Worm (Caenorhabditis elegans) whole organism, L3 larva: ENCODE data around the gene Y61A9LA.12.

Source experiments
- R02D3.7 ChIP-seq: fragments of 150-350 bp; optimal IDR thresholded peaks from 2 replicates; lab custom pipeline; 2014; ENCODE audit warnings: missing biosample characterization, missing genetic modification characterization
- ceh-82 ChIP-seq: fragments of 150-350 bp; optimal IDR thresholded peaks from 2 replicates; lab custom pipeline; 2014; ENCODE audit warnings: missing biosample characterization, missing genetic modification characterization
- elt-2 ChIP-seq: sonication (generic microtip); optimal IDR thresholded peaks from 2 replicates; lab custom pipeline; 2016; ENCODE audit warnings: missing genetic modification reagents, mild to moderate bottlenecking, missing genetic modification characterization, missing compliant biosample characterization
- fos-1 ChIP-seq: fragments of 150-350 bp; optimal IDR thresholded peaks from 2 replicates; lab custom pipeline; 2014; ENCODE audit warnings: missing biosample characterization, missing genetic modification characterization
- lsy-12 ChIP-seq: sonication (generic microtip); optimal IDR thresholded peaks from 2 replicates; lab custom pipeline; 2016; ENCODE audit warnings: mild to moderate bottlenecking, missing genetic modification characterization, missing compliant biosample characterization
- mdl-1 ChIP-seq: fragments of 150-350 bp; optimal IDR thresholded peaks from 2 replicates; lab custom pipeline; 2014; ENCODE audit warnings: missing biosample characterization, missing genetic modification characterization
- nhr-11 ChIP-seq: fragments of 150-350 bp; optimal IDR thresholded peaks from 2 replicates; lab custom pipeline; 2014; ENCODE audit warnings: missing biosample characterization, missing genetic modification characterization
- nhr-12 ChIP-seq: fragments of 150-350 bp; optimal IDR thresholded peaks from 2 replicates; lab custom pipeline; 2014; ENCODE audit warnings: missing biosample characterization, missing genetic modification characterization
- nhr-25 ChIP-seq: sonication (generic microtip); optimal IDR thresholded peaks from 2 replicates; lab custom pipeline; 2017; ENCODE audit warnings: missing biosample characterization, missing genetic modification characterization
- nhr-67 ChIP-seq: fragments of 150-350 bp; optimal IDR thresholded peaks from 2 replicates; lab custom pipeline; 2014; ENCODE audit warnings: missing biosample characterization, missing genetic modification characterization
- pha-4 ChIP-seq: fragments of 150-350 bp; optimal IDR thresholded peaks from 2 replicates; lab custom pipeline; 2014; ENCODE audit warnings: missing biosample characterization, missing genetic modification reagents, missing genetic modification characterization
- pqm-1 ChIP-seq: fragments of 150-350 bp; optimal IDR thresholded peaks from 2 replicates; lab custom pipeline; 2017; ENCODE audit warnings: missing biosample characterization, missing genetic modification characterization, inconsistent platforms
- snpc-4 ChIP-seq: fragments of 150-350 bp; optimal IDR thresholded peaks from 2 replicates; lab custom pipeline; 2014; ENCODE audit warnings: missing biosample characterization, missing genetic modification characterization
- unc-62 ChIP-seq: fragments of 150-350 bp; sonication (generic microtip); optimal IDR thresholded peaks from 4 replicates; lab custom pipeline; 2014; ENCODE audit warnings: missing biosample characterization, missing genetic modification reagents, missing genetic modification characterization

DNA sequence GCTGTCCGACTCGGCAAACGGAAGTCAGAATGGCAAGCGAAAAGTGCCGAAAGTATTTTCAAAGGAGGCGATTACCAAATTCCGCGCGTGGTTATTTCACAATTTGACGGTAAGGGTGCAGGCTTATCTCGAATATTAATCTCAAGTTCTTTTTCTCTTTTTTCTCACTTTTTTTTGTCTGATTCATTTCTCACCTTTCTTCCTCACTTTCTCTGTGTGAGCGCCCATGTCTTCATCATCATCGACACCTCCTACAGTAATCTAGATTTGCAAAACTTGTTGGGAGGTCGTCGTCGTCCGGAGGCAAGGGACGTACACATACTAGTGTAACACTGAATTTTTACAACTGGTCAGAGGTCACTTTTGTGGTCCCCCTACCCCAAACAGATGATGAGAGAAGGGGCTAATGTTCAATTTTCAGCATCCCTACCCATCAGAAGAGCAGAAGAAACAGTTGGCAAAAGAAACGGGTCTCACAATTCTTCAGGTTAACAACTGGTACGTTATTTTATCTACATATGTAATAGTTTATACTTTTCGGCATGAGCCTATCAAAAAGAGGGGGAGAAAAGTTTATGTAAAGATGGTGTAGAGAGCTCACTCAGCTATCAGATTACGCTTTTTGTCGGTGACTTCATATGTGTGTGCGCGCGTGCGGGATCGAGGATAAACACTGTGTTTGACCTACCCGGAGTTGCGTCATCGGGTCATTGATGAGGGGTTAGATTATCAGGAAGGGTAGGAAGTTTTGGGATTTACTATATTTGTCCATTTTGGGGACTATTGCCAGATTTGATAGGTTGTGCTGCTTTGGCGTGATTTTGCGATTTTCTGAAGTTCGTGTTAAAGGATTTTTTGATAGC, 48.0 kb upstream of the Y61A9LA.12 start:
- TF ChIP-seq elt-2 (tag; lab: Kevin White, UChicago) = no peak
- no peak for TF ChIP-seq nhr-11 (tag; lab: Kevin White, UChicago)
- peak; percentile 61 for TF ChIP-seq nhr-25 (tag; lab: Kevin White, UChicago)
- TF ChIP-seq pha-4 = no peak
- no peak for TF ChIP-seq pqm-1 (tag; lab: Kevin White, UChicago)
- no peak for TF ChIP-seq nhr-12
- no peak for TF ChIP-seq unc-62 (GFP tag; lab: Kevin White, UChicago)
- no peak for TF ChIP-seq fos-1 (tag; lab: Kevin White, UChicago)
- TF ChIP-seq ceh-82 (tag; lab: Kevin White, UChicago) = no peak
- TF ChIP-seq snpc-4 = no peak
- no peak for TF ChIP-seq nhr-67 (tag; lab: Kevin White, UChicago)
- no peak for TF ChIP-seq R02D3.7 (tag; lab: Kevin White, UChicago)
- no peak for TF ChIP-seq mdl-1 (tag; lab: Kevin White, UChicago)
- TF ChIP-seq lsy-12 (tag; lab: Kevin White, UChicago) = no peak
